Worm (Caenorhabditis elegans) whole organism, L2 larva: ENCODE measurements around the gene klp-3.

Experiments used
- ZK546.5 ChIP-seq: sonication (generic microtip); optimal IDR thresholded peaks from 2 replicates; lab custom pipeline; 2017; ENCODE audit warnings: missing biosample characterization, missing genetic modification characterization
- mdl-1 ChIP-seq, 2 experiments: fragments of 150-350 bp in 1 of 2; sonication (generic microtip) in 1 of 2; optimal IDR thresholded peaks; 2 replicates each; lab custom pipeline; 2017; ENCODE audit warnings: missing biosample characterization in 2 of 2, missing genetic modification characterization in 2 of 2
- nhr-25 ChIP-seq: fragments of 150-350 bp; sonication (generic microtip); optimal IDR thresholded peaks from 3 replicates; lab custom pipeline; 2014; ENCODE audit warnings: missing biosample characterization, missing genetic modification characterization

DNA sequence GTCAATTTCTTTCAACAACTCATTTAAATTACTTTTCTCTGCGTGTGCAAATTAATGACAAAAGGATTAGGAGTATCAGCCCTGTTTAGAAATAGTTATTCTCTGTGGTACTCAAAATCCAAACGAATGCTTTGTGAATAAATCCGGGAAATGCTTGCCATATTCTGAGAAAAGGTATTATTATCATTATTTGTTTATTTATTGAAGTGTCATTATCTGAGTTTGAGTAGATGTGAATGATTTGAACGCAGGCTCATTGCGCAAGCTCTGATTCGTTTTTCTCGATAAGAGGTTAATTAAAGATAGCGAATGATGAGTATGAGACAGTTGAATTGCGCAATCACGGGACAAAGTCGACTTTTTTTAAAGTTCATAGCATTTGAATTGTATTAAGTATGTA is 14.3 kb upstream of the klp-3 start:
- TF ChIP-seq mdl-1 (tag; optimal IDR thresholded peaks at IDR 0.05; lab: Kevin White, UChicago) (no peak), ZK546.5 (tag; lab: Kevin White, UChicago) (no peak), nhr-25 (tag; lab: Kevin White, UChicago) (no peak)
